Worm (Caenorhabditis elegans) whole organism, L2 larva: ENCODE results near the gene srj-57.

Experiments
- R02D3.7 ChIP-seq: fragments of 150-350 bp; optimal IDR thresholded peaks from 2 replicates; lab custom pipeline; 2014; ENCODE audit warnings: missing biosample characterization, missing genetic modification characterization
- mdl-1 ChIP-seq, 2 experiments: fragments of 150-350 bp in 1 of 2; sonication (generic microtip) in 1 of 2; optimal IDR thresholded peaks; 2 replicates each; lab custom pipeline; 2017; ENCODE audit warnings: missing biosample characterization in 2 of 2, missing genetic modification characterization in 2 of 2
- snpc-4 ChIP-seq: fragments of 150-350 bp; optimal IDR thresholded peaks from 2 replicates; lab custom pipeline; 2014; ENCODE audit warnings: missing biosample characterization, missing genetic modification characterization

- no peak for TF ChIP-seq snpc-4 (tag; lab: Kevin White, UChicago)
- TF ChIP-seq R02D3.7 (tag; lab: Kevin White, UChicago): no peak
- TF ChIP-seq mdl-1 (tag; optimal IDR thresholded peaks at IDR 0.05; lab: Kevin White, UChicago): no peak
Measured at ce11 chrV:2892976-2893375, 37.6 kb upstream of the srj-57 start, which contains the start of gene srh-127.
